Worm (Caenorhabditis elegans): Measurements from ENCODE around the gene C17A2.4.

DNA sequence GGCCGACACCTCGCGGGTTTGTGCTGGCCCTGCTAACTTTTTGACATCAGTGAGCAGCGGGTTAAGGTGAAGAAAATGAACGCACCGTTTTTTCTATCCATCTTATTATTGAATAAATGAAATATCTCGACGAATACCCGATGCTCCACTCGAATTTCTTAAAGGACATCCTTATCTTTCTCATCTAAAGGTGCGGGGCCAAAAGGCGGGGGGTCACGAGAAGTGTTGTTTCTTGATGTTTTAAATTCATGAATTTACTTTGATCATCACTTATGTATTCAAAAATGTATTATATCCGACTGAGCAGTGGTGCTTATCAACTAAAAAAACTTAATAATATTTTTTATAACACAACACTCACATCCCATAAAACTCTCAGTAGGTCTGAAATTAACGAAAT, 25.0 kb downstream of the C17A2.4 start, which contains the start of gene nhr-261:
- TF ChIP-seq him-1 (tag; optimal IDR thresholded peaks at IDR 0.05) (no peak), W03F9.2 (tag; optimal IDR thresholded peaks at IDR 0.05) (no peak)
